Worm (Caenorhabditis elegans): Measurements from ENCODE around the gene prp-18.

The prp-18 gene

ce11 chrIV:9916224-9916623, 32.0 kb upstream of the prp-18 start, which contains the start of gene bed-3:
Gene bed-3, plus strand, starts transcription at chrIV:9916524.
- no peak for TF ChIP-seq hmg-11 (tag; optimal IDR thresholded peaks at IDR 0.05)
- TF ChIP-seq skn-1 (tag; optimal IDR thresholded peaks at IDR 0.05) = no peak
- TF ChIP-seq fkh-2 (tag; optimal IDR thresholded peaks at IDR 0.05) = no peak
- TF ChIP-seq elt-3 (tag; optimal IDR thresholded peaks at IDR 0.05) = no peak
- TF ChIP-seq elt-1 (tag; optimal IDR thresholded peaks at IDR 0.05) = no peak
- no peak for TF ChIP-seq ceh-16 (tag; optimal IDR thresholded peaks at IDR 0.05)
- no peak for TF ChIP-seq nfya-1 (tag; optimal IDR thresholded peaks at IDR 0.05; ENCODE audit: insufficient read depth)
- no peak for TF ChIP-seq lin-39 (tag; optimal IDR thresholded peaks at IDR 0.05)
- no peak for TF ChIP-seq sea-2 (GFP tag; optimal IDR thresholded peaks at IDR 0.05)

DNA sequence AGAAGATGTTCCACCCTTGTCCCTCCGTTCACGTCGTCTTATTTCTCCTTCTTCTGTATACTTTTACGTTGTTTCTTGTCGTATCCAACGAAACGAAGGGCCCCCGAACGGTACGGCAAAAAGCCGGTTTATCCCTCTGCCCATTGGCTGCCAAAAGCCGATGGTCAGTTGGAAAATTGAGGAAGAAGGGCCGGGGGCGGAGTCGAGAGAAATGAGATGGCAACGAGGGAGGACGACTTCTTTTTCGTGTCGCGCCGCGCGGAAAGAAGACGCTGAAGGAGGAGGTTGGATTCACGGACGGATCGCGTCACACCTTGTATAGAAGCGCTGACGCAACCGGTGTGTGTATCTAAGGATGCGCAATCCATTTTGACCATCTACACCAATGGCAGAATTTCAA, 30.9 kb upstream of the prp-18 start:
- TF ChIP-seq ceh-28 (tag; optimal IDR thresholded peaks at IDR 0.05) (no peak), elt-2 (tag; optimal IDR thresholded peaks at IDR 0.05) (no peak), fkh-10 (GFP tag; optimal IDR thresholded peaks at IDR 0.05) (no peak), daf-12 (tag; optimal IDR thresholded peaks at IDR 0.05) (no peak), nhr-67 (tag; optimal IDR thresholded peaks at IDR 0.05) (no peak), R02D3.7 (tag; optimal IDR thresholded peaks at IDR 0.05) (no peak), snpc-4 (tag; optimal IDR thresholded peaks at IDR 0.05) (no peak), nhr-25 (tag; optimal IDR thresholded peaks at IDR 0.05) (peak; percentile 55), nfya-1 (tag; optimal IDR thresholded peaks at IDR 0.05; ENCODE audit: insufficient read depth) (peak; percentile 81)

- TF ChIP-seq nhr-76 (tag; optimal IDR thresholded peaks at IDR 0.05) (no peak), nhr-23 (tag; optimal IDR thresholded peaks at IDR 0.05) (peak; percentile 10), nhr-43 (tag; optimal IDR thresholded peaks at IDR 0.05; ENCODE audit: poor library complexity, severe bottlenecking) (peak; percentile 4), lin-15B (tag; optimal IDR thresholded peaks at IDR 0.05) (no peak), nhr-25 (tag; optimal IDR thresholded peaks at IDR 0.05) (peak; percentile 55)
Measured at ce11 chrIV:9913064-9913463, 28.9 kb upstream of the prp-18 start.

- TF ChIP-seq jun-1 (tag; optimal IDR thresholded peaks at IDR 0.05) = no peak
- TF ChIP-seq elt-3 (tag; optimal IDR thresholded peaks at IDR 0.05) = no peak
- TF ChIP-seq nhr-11 (tag; optimal IDR thresholded peaks at IDR 0.05) = no peak
- TF ChIP-seq sea-2 (GFP tag; optimal IDR thresholded peaks at IDR 0.05) = no peak
- TF ChIP-seq egl-27 (tag; optimal IDR thresholded peaks at IDR 0.05) = no peak
- no peak for TF ChIP-seq nhr-25 (tag; optimal IDR thresholded peaks at IDR 0.05)
- no peak for TF ChIP-seq nhr-28 (tag; optimal IDR thresholded peaks at IDR 0.05)
- TF ChIP-seq fkh-2 (tag; optimal IDR thresholded peaks at IDR 0.05) = no peak
Measured at ce11 chrIV:9903608-9904007, 19.4 kb upstream of the prp-18 start, which contains the start of gene best-13. Gene best-13, plus strand, starts transcription at chrIV:9903908.

- TF ChIP-seq fos-1 (tag; optimal IDR thresholded peaks at IDR 0.05) = no peak
- peak; percentile 34 for TF ChIP-seq pha-4 (tag; optimal IDR thresholded peaks at IDR 0.05)
- TF ChIP-seq fkh-2 (tag; optimal IDR thresholded peaks at IDR 0.05) = no peak
- peak; percentile 31 for TF ChIP-seq lin-15B (tag; optimal IDR thresholded peaks at IDR 0.05)
- TF ChIP-seq nhr-67 (tag; optimal IDR thresholded peaks at IDR 0.05) = no peak
- TF ChIP-seq lin-39 (tag; optimal IDR thresholded peaks at IDR 0.05) = no peak
- no peak for TF ChIP-seq mdl-1 (tag; optimal IDR thresholded peaks at IDR 0.05)
- TF ChIP-seq hmg-11 (tag; optimal IDR thresholded peaks at IDR 0.05) = peak; percentile 7
- TF ChIP-seq ceh-28 (tag; optimal IDR thresholded peaks at IDR 0.05) = no peak
- no peak for TF ChIP-seq unc-62 (GFP tag; optimal IDR thresholded peaks at IDR 0.05)
Measured at ce11 chrIV:9899227-9899626, 15.0 kb upstream of the prp-18 start.

DNA sequence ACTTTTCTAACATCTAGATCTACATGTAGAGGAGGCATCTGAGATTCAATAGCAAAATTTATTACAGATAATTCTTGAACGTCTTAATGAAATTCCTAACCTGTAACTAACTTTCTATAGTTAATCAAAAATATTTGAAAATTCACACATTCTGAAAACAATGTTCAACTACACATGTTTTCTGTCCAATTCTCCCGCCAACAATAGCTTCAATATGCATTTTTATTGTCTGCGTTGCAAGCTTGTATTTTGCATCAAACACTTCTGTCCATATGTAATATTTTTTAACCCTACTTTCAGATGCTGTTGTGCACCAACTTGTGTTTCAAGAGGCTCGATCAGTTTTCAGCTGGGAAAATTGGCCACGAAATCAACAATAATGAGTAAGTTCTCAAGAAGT, 14.5 kb upstream of the prp-18 start, which contains the start of gene tbc-3:
Gene tbc-3, plus strand, starts transcription at position 301 of the 400 bp plus-strand sequence.
- no peak for TF ChIP-seq ceh-28 (tag; optimal IDR thresholded peaks at IDR 0.05)
- no peak for TF ChIP-seq egl-27 (tag; optimal IDR thresholded peaks at IDR 0.05)
- no peak for TF ChIP-seq ztf-11 (tag; optimal IDR thresholded peaks at IDR 0.05)
- TF ChIP-seq skn-1 (tag; optimal IDR thresholded peaks at IDR 0.05) = no peak
- no peak for TF ChIP-seq fkh-2 (tag; optimal IDR thresholded peaks at IDR 0.05)
- no peak for TF ChIP-seq pha-4 (tag; optimal IDR thresholded peaks at IDR 0.05)
- TF ChIP-seq elt-2 (tag; optimal IDR thresholded peaks at IDR 0.05) = no peak
- TF ChIP-seq hmg-11 (tag; optimal IDR thresholded peaks at IDR 0.05) = no peak
- no peak for TF ChIP-seq nhr-76 (tag; optimal IDR thresholded peaks at IDR 0.05)
- no peak for TF ChIP-seq R02D3.7 (tag; optimal IDR thresholded peaks at IDR 0.05)
- TF ChIP-seq unc-62 (GFP tag; optimal IDR thresholded peaks at IDR 0.05) = no peak
- no peak for TF ChIP-seq mml-1 (tag; optimal IDR thresholded peaks at IDR 0.05)
- TF ChIP-seq lin-39 (tag; optimal IDR thresholded peaks at IDR 0.05) = no peak
- no peak for TF ChIP-seq ZK546.5 (tag; optimal IDR thresholded peaks at IDR 0.05)
- no peak for TF ChIP-seq aly-2 (tag; optimal IDR thresholded peaks at IDR 0.05)
- TF ChIP-seq nhr-28 (tag; optimal IDR thresholded peaks at IDR 0.05) = no peak
- no peak for TF ChIP-seq fkh-10 (GFP tag; optimal IDR thresholded peaks at IDR 0.05)
- TF ChIP-seq nhr-12 (tag; optimal IDR thresholded peaks at IDR 0.05) = no peak
- no peak for TF ChIP-seq lin-15B (tag; optimal IDR thresholded peaks at IDR 0.05)
- TF ChIP-seq ceh-9 (tag; optimal IDR thresholded peaks at IDR 0.05) = no peak

All from whole organism, L3 larva.